Fruit fly (Drosophila melanogaster) whole organism, pupa: ENCODE data around the gene CG11898.
A peak's percentile ranks its signal among the peaks of the same experiment; 100 is the strongest.

Experiments used
- CG10348 ChIP-seq: fragments of 200-800 bp; sonication (Bioruptor generic); IDR thresholded peaks from 2 replicates; pipeline ENCODE4 v1.3.6; 2022; ENCODE audit warnings: missing biosample characterization, missing genetic modification characterization
- CG12605 ChIP-seq: fragments of 200-800 bp; sonication (Bioruptor generic); IDR thresholded peaks from 2 replicates; pipeline ENCODE4 v1.3.6; 2022; ENCODE audit warnings: missing biosample characterization, missing genetic modification characterization
- CG13204 ChIP-seq: fragments of 200-800 bp; sonication (Bioruptor generic); optimal IDR thresholded peaks from 2 replicates; lab custom pipeline; 2018; ENCODE audit warnings: missing biosample characterization, mild to moderate bottlenecking, missing genetic modification characterization, moderate library complexity
- CG14655 ChIP-seq: fragments of 200-800 bp; sonication (Bioruptor generic); optimal IDR thresholded peaks from 3 replicates; lab custom pipeline; 2017; ENCODE audit warnings: mild to moderate bottlenecking, missing biosample characterization, missing genetic modification reagents, missing genetic modification characterization
- CG15710 ChIP-seq: fragments of 200-800 bp; sonication (Bioruptor generic); optimal IDR thresholded peaks from 2 replicates; lab custom pipeline; 2018; ENCODE audit warnings: missing biosample characterization, mild to moderate bottlenecking, missing genetic modification characterization, moderate library complexity
- CG17806 ChIP-seq: fragments of 200-800 bp; sonication (Bioruptor generic); optimal IDR thresholded peaks from 2 replicates; lab custom pipeline; 2018; ENCODE audit warnings: missing biosample characterization, mild to moderate bottlenecking, missing genetic modification characterization, moderate library complexity
- CG32121 ChIP-seq: fragments of 200-800 bp; sonication (Bioruptor generic); IDR thresholded peaks from 2 replicates; pipeline ENCODE4 v1.3.6; 2022; ENCODE audit warnings: missing biosample characterization, missing genetic modification characterization
- CG34367 ChIP-seq: fragments of 200-800 bp; sonication (Bioruptor generic); optimal IDR thresholded peaks from 2 replicates; lab custom pipeline; 2018; ENCODE audit warnings: missing biosample characterization, mild to moderate bottlenecking, missing genetic modification characterization
- CG4496 ChIP-seq: fragments of 200-800 bp; sonication (Bioruptor generic); IDR thresholded peaks from 3 replicates; pipeline ENCODE4 v1.3.6; 2022; ENCODE audit warnings: missing biosample characterization, missing genetic modification characterization
- CG8159 ChIP-seq: fragments of 200-800 bp; sonication (Bioruptor generic); optimal IDR thresholded peaks from 3 replicates; lab custom pipeline; 2018; ENCODE audit warnings: missing biosample characterization, mild to moderate bottlenecking, missing genetic modification characterization, moderate library complexity
- CG8301 ChIP-seq: fragments of 200-800 bp; sonication (Bioruptor generic); optimal IDR thresholded peaks from 2 replicates; lab custom pipeline; 2018; ENCODE audit warnings: missing biosample characterization, mild to moderate bottlenecking, missing genetic modification characterization
- CG9948 ChIP-seq: fragments of 200-800 bp; sonication (Bioruptor generic); optimal IDR thresholded peaks from 2 replicates; lab custom pipeline; 2018; ENCODE audit warnings: missing biosample characterization, mild to moderate bottlenecking, missing genetic modification characterization, moderate library complexity
- D1 ChIP-seq: fragments of 200-800 bp; sonication (Bioruptor generic); optimal IDR thresholded peaks from 2 replicates; lab custom pipeline; 2018; ENCODE audit warnings: missing biosample characterization, mild to moderate bottlenecking, missing genetic modification characterization, moderate library complexity
- EcR ChIP-seq: fragments of 200-800 bp; sonication (Bioruptor generic); optimal IDR thresholded peaks from 3 replicates; lab custom pipeline; 2019; ENCODE audit warnings: missing biosample characterization, missing genetic modification characterization, mild to moderate bottlenecking, moderate library complexity, missing genetic modification reagents
- Ets98B ChIP-seq: fragments of 200-800 bp; sonication (Bioruptor generic); IDR thresholded peaks from 2 replicates; pipeline ENCODE4 v1.3.6; 2022; ENCODE audit warnings: missing biosample characterization, missing genetic modification characterization
- Pif1A ChIP-seq: fragments of 200-800 bp; sonication (Bioruptor generic); optimal IDR thresholded peaks from 3 replicates; lab custom pipeline; 2016; ENCODE audit warnings: missing biosample characterization, missing genetic modification characterization
- Pif1B ChIP-seq: fragments of 200-800 bp; sonication (Bioruptor generic); optimal IDR thresholded peaks from 3 replicates; lab custom pipeline; 2016; ENCODE audit warnings: missing biosample characterization, missing genetic modification characterization
- Snoo ChIP-seq: fragments of 200-800 bp; sonication (Bioruptor generic); optimal IDR thresholded peaks from 3 replicates; lab custom pipeline; 2017; ENCODE audit warnings: missing biosample characterization, mild to moderate bottlenecking, missing genetic modification characterization, inconsistent platforms
- fd96Ca ChIP-seq: fragments of 200-800 bp; sonication (Bioruptor generic); IDR thresholded peaks from 3 replicates; pipeline ENCODE4 v1.3.6; 2022; ENCODE audit warnings: missing biosample characterization, missing genetic modification characterization
- gl ChIP-seq: fragments of 200-800 bp; sonication (Bioruptor generic); optimal IDR thresholded peaks from 2 replicates; lab custom pipeline; 2018; ENCODE audit warnings: missing biosample characterization, mild to moderate bottlenecking, missing genetic modification characterization
- rn ChIP-seq: fragments of 200-800 bp; sonication (Bioruptor generic); IDR thresholded peaks from 2 replicates; pipeline ENCODE4 v1.3.6; 2022; ENCODE audit warnings: missing biosample characterization, missing genetic modification characterization

CG11898 gene

DNA sequence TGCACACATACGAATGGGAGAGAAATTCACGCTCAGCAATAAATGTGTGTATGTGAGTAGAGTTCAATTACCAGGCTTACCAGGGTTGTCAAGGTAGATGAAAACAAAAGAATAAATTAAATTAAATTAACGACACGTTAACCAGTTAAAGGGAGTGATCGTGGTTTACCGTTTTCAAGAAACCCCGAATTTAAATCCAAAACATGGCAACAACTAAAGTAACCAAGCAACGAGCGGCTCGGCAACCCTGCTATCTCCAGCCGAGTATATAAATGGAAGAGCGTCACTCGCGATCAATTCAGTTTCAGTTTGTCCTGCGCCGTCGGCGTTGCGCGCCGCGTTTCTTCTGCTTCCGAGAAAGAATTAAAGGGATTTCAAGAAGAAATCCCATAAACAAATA, 48.8 kb downstream of the CG11898 start:
- TF ChIP-seq Snoo (tag; lab: Kevin White, UChicago) (peak; percentile 100), gl (tag; lab: Kevin White, UChicago) (peak; percentile 99), CG9948 (tag; lab: Kevin White, UChicago) (peak; percentile 99), Pif1B (GFP tag; lab: Kevin White, UChicago) (peak; percentile 100), CG10348 (GFP tag; lab: Robert Waterston, UW) (peak; percentile 96), CG12605 (GFP tag; lab: Robert Waterston, UW) (peak; percentile 100), CG8159 (tag; lab: Kevin White, UChicago) (peak; percentile 100), CG17806 (tag; lab: Kevin White, UChicago) (peak; percentile 100), D1 (tag; lab: Kevin White, UChicago) (peak; percentile 99), Pif1A (GFP tag; lab: Kevin White, UChicago) (peak; percentile 100), Ets98B (peak; percentile 100), CG8301 (peak; percentile 100), CG34367 (tag; lab: Kevin White, UChicago) (peak; percentile 100), CG15710 (tag; lab: Kevin White, UChicago) (peak; percentile 100), EcR (GFP tag; lab: Kevin White, UChicago) (peak; percentile 99), CG14655 (GFP tag; lab: Kevin White, UChicago) (peak; percentile 100), fd96Ca (GFP tag; lab: Robert Waterston, UW) (peak; percentile 100), CG4496 (GFP tag; lab: Robert Waterston, UW) (peak; percentile 100), rn (GFP tag; lab: Robert Waterston, UW) (peak; percentile 99), CG32121 (peak; percentile 100), CG13204 (GFP tag; lab: Kevin White, UChicago) (peak; percentile 99)
- TF ChIP-seq, all 21 proteins: peak for 21

DNA sequence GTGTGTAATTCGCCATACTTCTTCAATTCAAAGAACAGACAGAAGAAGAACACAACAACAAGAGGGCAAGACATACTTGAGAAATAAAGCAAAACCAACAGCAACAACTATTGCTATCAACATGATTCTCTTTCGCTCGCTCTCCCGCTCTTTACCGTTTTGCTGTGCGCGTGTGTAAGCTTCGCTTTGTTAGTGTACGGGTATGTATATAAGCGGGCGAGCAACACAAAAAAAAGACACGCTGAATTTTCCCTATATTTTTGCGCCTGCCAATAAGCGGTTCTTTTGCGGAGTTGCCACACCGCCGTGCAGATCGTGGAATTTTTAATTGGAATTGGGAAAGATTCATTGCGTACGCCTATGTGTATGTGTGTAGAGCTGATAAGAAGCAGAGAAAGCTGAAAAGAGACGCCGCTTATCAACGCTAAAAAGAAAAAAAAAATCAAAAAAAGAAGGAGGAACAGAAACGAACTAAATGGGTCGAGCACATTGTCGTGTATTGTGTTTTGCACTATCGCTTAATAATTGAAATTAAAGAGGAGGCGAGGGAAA, 49.6 kb downstream of the CG11898 start:
- TF ChIP-seq rn (GFP tag; lab: Robert Waterston, UW), result no peak
- TF ChIP-seq Pif1B (GFP tag; lab: Kevin White, UChicago), result peak; percentile 68
- peak; percentile 75 for TF ChIP-seq CG12605 (GFP tag; lab: Robert Waterston, UW)
- TF ChIP-seq Snoo (tag; lab: Kevin White, UChicago), result no peak
- 0 out of 2 replicates have a peak, but pooled peaks have one; percentile 12 for TF ChIP-seq CG32121
- TF ChIP-seq CG14655 (GFP tag; lab: Kevin White, UChicago), result peak; percentile 47
- peak; percentile 34 for TF ChIP-seq EcR (GFP tag; lab: Kevin White, UChicago)
- TF ChIP-seq CG15710 (tag; lab: Kevin White, UChicago), result peak; percentile 36
- peak; percentile 80 for TF ChIP-seq gl (tag; lab: Kevin White, UChicago)
- TF ChIP-seq CG8301, result peak; percentile 32
- TF ChIP-seq CG34367 (tag; lab: Kevin White, UChicago), result peak; percentile 47
- TF ChIP-seq CG9948 (tag; lab: Kevin White, UChicago), result peak; percentile 32
- TF ChIP-seq CG4496 (GFP tag; lab: Robert Waterston, UW), result peak; percentile 79
- no peak for TF ChIP-seq D1 (tag; lab: Kevin White, UChicago)
- peak; percentile 50 for TF ChIP-seq Ets98B
- TF ChIP-seq CG8159 (tag; lab: Kevin White, UChicago), result peak; percentile 52
- TF ChIP-seq CG10348 (GFP tag; lab: Robert Waterston, UW), result no peak
- TF ChIP-seq CG17806 (tag; lab: Kevin White, UChicago), result peak; percentile 22
- TF ChIP-seq Pif1A (GFP tag; lab: Kevin White, UChicago), result peak; percentile 21
- peak; percentile 70 for TF ChIP-seq CG13204 (GFP tag; lab: Kevin White, UChicago)
- TF ChIP-seq fd96Ca (GFP tag; lab: Robert Waterston, UW), result peak; percentile 57; the same call in 2 of the 3 replicates

DNA sequence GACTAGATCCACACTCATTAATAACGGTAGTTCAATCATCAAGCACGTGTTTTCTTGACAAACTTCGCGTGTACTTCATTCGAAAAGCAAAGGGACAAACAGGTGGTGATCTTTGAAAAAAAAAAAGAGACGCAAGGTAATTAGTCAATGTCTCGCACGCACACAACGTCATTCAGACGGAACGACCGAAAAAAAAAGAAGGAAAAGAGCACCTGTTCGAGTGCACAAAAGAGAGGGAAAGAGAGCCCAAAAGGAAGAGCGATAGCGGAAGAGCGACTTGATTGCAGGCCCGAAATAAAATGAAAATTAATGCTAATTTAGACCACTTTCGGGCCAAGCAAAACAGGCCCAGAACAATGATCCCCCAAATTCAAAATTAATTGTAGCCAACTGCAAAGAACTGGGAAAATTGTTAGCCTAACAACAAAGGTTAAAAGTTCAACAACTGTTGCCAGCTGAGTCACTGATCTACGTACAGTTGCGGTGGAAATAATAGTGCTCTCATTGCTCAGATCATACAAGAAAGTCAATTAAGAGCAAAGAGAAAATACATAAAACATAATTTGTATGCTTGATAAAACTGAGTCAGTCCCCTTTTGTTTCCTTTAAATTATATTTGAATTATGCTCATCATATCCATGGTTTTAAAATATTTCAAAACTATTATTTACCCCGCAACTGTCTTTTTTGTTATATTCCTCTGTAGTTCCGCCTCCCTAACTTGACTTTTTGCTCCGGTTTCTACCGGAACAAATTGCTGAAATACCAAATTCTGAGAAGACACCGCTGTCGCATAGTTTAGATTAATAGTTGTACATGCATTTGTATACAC, 50.4 kb downstream of the CG11898 start:
- TF ChIP-seq CG13204 (GFP tag; lab: Kevin White, UChicago) (no peak), EcR (GFP tag; lab: Kevin White, UChicago) (no peak), Pif1A (GFP tag; lab: Kevin White, UChicago) (no peak), D1 (tag; lab: Kevin White, UChicago) (no peak), CG12605 (GFP tag; lab: Robert Waterston, UW) (no peak), Snoo (tag; lab: Kevin White, UChicago) (no peak), CG15710 (tag; lab: Kevin White, UChicago) (no peak), Pif1B (GFP tag; lab: Kevin White, UChicago) (no peak), CG14655 (GFP tag; lab: Kevin White, UChicago) (no peak), CG17806 (tag; lab: Kevin White, UChicago) (no peak), CG4496 (GFP tag; lab: Robert Waterston, UW) (no peak), gl (tag; lab: Kevin White, UChicago) (no peak), CG34367 (tag; lab: Kevin White, UChicago) (no peak), CG10348 (GFP tag; lab: Robert Waterston, UW) (no peak), fd96Ca (GFP tag; lab: Robert Waterston, UW) (no peak), rn (GFP tag; lab: Robert Waterston, UW) (no peak), Ets98B (no peak), CG8159 (tag; lab: Kevin White, UChicago) (no peak)

DNA sequence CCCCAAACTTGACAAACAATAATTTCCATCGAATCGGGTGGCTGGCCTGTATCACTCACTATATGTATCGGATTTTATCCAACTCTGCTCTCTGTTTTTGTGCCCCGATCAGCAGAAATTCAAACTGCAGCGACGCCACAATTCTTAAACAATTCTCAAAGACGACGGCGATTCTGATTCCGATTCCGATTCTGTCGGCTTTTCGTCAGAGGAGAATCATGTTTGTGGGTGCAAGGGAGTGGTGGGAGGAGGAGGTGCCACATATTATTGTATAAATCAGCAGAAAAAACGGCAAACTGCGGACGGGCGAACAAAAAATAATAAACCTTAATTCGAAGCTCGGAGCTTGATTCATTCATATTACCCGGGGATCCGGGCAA, 51.0 kb downstream of the CG11898 start:
- TF ChIP-seq CG8301 (no peak), CG32121 (no peak), Pif1A (GFP tag; lab: Kevin White, UChicago) (no peak), CG9948 (tag; lab: Kevin White, UChicago) (no peak), Snoo (tag; lab: Kevin White, UChicago) (no peak), CG13204 (GFP tag; lab: Kevin White, UChicago) (no peak), CG34367 (tag; lab: Kevin White, UChicago) (no peak), CG4496 (GFP tag; lab: Robert Waterston, UW) (no peak), gl (tag; lab: Kevin White, UChicago) (no peak), CG15710 (tag; lab: Kevin White, UChicago) (no peak), rn (GFP tag; lab: Robert Waterston, UW) (no peak), CG12605 (GFP tag; lab: Robert Waterston, UW) (no peak), CG8159 (tag; lab: Kevin White, UChicago) (no peak)
